Worm (Caenorhabditis elegans) whole organism, early embryonic: ENCODE measurements around the gene R102.6.

ENCODE experiments used
- F13C5.2 ChIP-seq: sonication (generic microtip); optimal IDR thresholded peaks from 2 replicates; lab custom pipeline; 2017; ENCODE audit warnings: mild to moderate bottlenecking, missing genetic modification characterization, inconsistent platforms, missing compliant biosample characterization
- aly-1 ChIP-seq: sonication (generic microtip); optimal IDR thresholded peaks from 2 replicates; lab custom pipeline; 2016; ENCODE audit warnings: missing genetic modification characterization, missing compliant biosample characterization
- ama-1 ChIP-seq: fragments of 150-350 bp; optimal IDR thresholded peaks from 2 replicates; lab custom pipeline; 2014
- ets-7 ChIP-seq: sonication (generic microtip); optimal IDR thresholded peaks from 2 replicates; lab custom pipeline; 2016; ENCODE audit warnings: missing genotype, missing genetic modification characterization, missing compliant biosample characterization
- flt-1 ChIP-seq: fragments of 200-800 bp; sonication (Bioruptor generic); IDR thresholded peaks from 2 replicates; pipeline ENCODE4 v1.3.6; 2022; ENCODE audit warnings: missing genetic modification characterization, missing compliant biosample characterization
- hmg-4 ChIP-seq: fragments of 200-800 bp; sonication (Bioruptor generic); optimal IDR thresholded peaks from 2 replicates; lab custom pipeline; 2018; ENCODE audit warnings: mild to moderate bottlenecking, missing genetic modification characterization, missing compliant biosample characterization
- pes-1 ChIP-seq: fragments of 200-800 bp; sonication (Bioruptor generic); IDR thresholded peaks from 2 replicates; pipeline ENCODE4 v1.3.6; 2022; ENCODE audit warnings: missing genetic modification reagents, missing genetic modification characterization, missing compliant biosample characterization
- sea-1 ChIP-seq: fragments of 200-800 bp; sonication (Bioruptor generic); conservative IDR thresholded peaks from 2 replicates; pipeline ENCODE4 v1.3.6; 2022; ENCODE audit warnings: missing genetic modification characterization, missing compliant biosample characterization
- tbx-37 ChIP-seq: fragments of 200-800 bp; sonication (Bioruptor generic); conservative IDR thresholded peaks from 2 replicates; pipeline ENCODE4 v1.3.6; 2022; ENCODE audit warnings: missing genetic modification reagents, missing genetic modification characterization, missing compliant biosample characterization
- tra-4 ChIP-seq: sonication (generic microtip); optimal IDR thresholded peaks from 2 replicates; lab custom pipeline; 2017; ENCODE audit warnings: missing genetic modification characterization, missing compliant biosample characterization

DNA sequence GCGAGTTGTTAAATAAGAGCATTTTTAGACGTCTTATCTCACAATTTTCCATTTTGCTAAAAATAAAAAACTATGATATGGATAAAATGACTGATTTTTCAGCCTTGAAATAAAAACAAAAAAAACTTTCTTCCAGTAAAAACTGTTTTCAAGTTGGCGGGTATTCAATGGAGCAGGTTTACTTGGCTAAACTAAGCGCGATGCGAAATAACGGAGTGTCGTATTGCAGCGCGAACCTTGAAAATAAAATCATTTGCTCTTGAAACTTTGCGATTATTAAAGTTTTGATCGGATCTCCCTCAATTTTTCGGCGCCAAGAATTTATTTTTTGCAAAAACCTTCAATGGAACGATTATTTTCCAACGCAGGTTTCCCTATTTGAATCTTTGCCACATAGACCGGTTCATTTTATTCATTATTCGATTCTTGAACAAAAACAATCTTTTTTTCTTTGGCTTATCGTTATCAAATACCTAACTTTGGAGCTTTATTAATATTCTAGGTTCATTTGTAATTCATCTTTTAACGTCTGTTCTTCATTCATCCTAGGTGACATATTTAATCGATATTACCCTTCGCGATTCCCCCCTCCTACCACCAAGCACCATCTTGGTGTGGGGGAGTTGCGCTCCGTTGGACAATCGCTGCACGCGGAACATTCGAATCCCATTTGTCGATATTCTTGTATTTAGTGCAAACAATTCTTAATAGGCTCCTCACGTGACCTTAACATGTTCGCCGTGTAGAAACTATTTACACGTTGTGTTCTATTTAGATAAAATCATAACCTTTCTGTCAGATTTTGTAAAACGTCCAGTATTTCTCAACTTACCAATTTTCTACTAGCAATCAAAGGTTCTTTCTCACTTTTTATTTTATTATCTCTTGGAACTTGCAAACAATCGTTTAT, 28.8 kb upstream of the R102.6 start, which contains the start of the genes orc-5 and cyb-1:
- TF ChIP-seq F13C5.2 (tag; lab: Kevin White, UChicago) (no peak), ama-1 (lab: Kevin White, UChicago) (no peak), tra-4 (tag; lab: Kevin White, UChicago) (no peak), ets-7 (no peak), hmg-4 (GFP tag; lab: Kevin White, UChicago) (no peak), pes-1 (GFP tag; lab: Robert Waterston, UW) (no peak), flt-1 (GFP tag; lab: Robert Waterston, UW) (no peak), tbx-37 (GFP tag; lab: Robert Waterston, UW) (no peak), sea-1 (GFP tag; lab: Robert Waterston, UW) (no peak), aly-1 (tag; lab: Kevin White, UChicago) (no peak)
